Worm (Caenorhabditis elegans) whole organism, L4/young adult: ENCODE results near the gene acl-13.

Experiments used
- W03F9.2 ChIP-seq: fragments of 150-350 bp; optimal IDR thresholded peaks from 2 replicates; lab custom pipeline; 2014; ENCODE audit warnings: missing biosample characterization, missing genetic modification characterization
- him-1 ChIP-seq: sonication (generic microtip); optimal IDR thresholded peaks from 2 replicates; lab custom pipeline; 2016; ENCODE audit warnings: missing genotype, missing genetic modification reagents, missing genetic modification characterization, missing compliant biosample characterization

DNA sequence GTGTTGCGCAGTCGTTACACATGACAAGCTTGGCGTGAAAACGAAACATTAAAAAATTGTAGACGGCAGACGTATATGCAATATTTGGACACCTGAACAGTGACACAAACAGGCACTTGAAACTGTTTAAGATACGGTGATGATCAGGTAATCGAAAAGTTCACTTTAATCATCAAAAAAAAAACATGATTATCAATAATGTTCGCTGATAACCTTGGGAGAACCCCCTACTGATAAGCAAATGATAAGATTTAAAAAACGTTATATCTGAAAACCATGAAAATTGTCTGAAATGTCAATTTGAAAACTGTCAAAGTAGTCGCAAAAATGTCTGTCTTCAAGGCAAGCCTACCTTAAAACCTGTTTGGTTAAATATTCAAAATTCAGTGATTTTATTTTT, 10.3 kb upstream of the acl-13 start:
- TF ChIP-seq him-1 (no peak), W03F9.2 (tag; lab: Kevin White, UChicago) (no peak)
